Worm (Caenorhabditis elegans): Measurements from ENCODE around the gene ZK632.10.

Gene ZK632.10

ce11 chrIII:9826005-9826404 is 1.5 kb downstream of the ZK632.10 start:
- TF ChIP-seq elt-2 (tag; optimal IDR thresholded peaks at IDR 0.05) (peak; percentile 61), egl-13 (tag; optimal IDR thresholded peaks at IDR 0.05) (no peak), hpl-2 (GFP tag; optimal IDR thresholded peaks at IDR 0.05) (peak; percentile 10), lir-3 (tag; optimal IDR thresholded peaks at IDR 0.05; ENCODE audit: poor library complexity) (peak; percentile 11), isw-1 (GFP tag; IDR thresholded peaks at IDR 0.05) (no peak), unc-130 (tag; optimal IDR thresholded peaks at IDR 0.05) (peak; percentile 31), efl-1 (optimal IDR thresholded peaks at IDR 0.05) (peak; percentile 36 to 53), efl-1 (GFP tag; optimal IDR thresholded peaks at IDR 0.05 in 1 of 2) (peak; percentile 44 to 81), C04F5.9 (tag; optimal IDR thresholded peaks at IDR 0.05) (peak; percentile 12), dpl-1 (GFP tag; optimal IDR thresholded peaks at IDR 0.05) (peak; percentile 9 to 40 (median 26)), F16B12.6 (tag; optimal IDR thresholded peaks at IDR 0.05) (peak; percentile 60), nhr-20 (tag; optimal IDR thresholded peaks at IDR 0.05) (peak; percentile 71), skn-1 (tag; optimal IDR thresholded peaks at IDR 0.05) (peak; percentile 61), lin-35 (GFP tag; optimal IDR thresholded peaks at IDR 0.05) (peak; percentile 10 to 61), nhr-76 (tag; optimal IDR thresholded peaks at IDR 0.05) (no peak), pag-3 (tag; optimal IDR thresholded peaks at IDR 0.05; ENCODE audit: borderline replicate concordance, insufficient read depth) (no peak), lin-13 (GFP tag; optimal IDR thresholded peaks at IDR 0.05) (peak; percentile 62), aly-2 (tag; optimal IDR thresholded peaks at IDR 0.05) (peak; percentile 15), jun-1 (tag; optimal IDR thresholded peaks at IDR 0.05) (peak; percentile 17), ceh-82 (tag; optimal IDR thresholded peaks at IDR 0.05) (peak in 1 of 3 experiments; percentile 25), nhr-19 (GFP tag; conservative IDR thresholded peaks at IDR 0.05) (peak; percentile 48), nhr-77 (tag; optimal IDR thresholded peaks at IDR 0.05) (peak; percentile 1), grh-1 (GFP tag; IDR thresholded peaks at IDR 0.05) (0 out of 2 replicates have a peak, but pooled peaks have one; percentile 10), alr-1 (tag; optimal IDR thresholded peaks at IDR 0.05; ENCODE audit: borderline replicate concordance) (no peak), fos-1 (tag; optimal IDR thresholded peaks at IDR 0.05) (peak; percentile 41), unc-30 (tag; optimal IDR thresholded peaks at IDR 0.05) (no peak), xbp-1 (tag; optimal IDR thresholded peaks at IDR 0.05) (peak; percentile 11), lsy-2 (tag; optimal IDR thresholded peaks at IDR 0.05) (peak; percentile 65 to 81), ama-1 (optimal IDR thresholded peaks at IDR 0.05) (peak; percentile 89), nhr-237 (tag; optimal IDR thresholded peaks at IDR 0.05) (no peak), swsn-7 (tag; optimal IDR thresholded peaks at IDR 0.05) (peak; percentile 56), snu-23 (GFP tag; optimal IDR thresholded peaks at IDR 0.05) (peak; percentile 75), tbx-2 (tag; optimal IDR thresholded peaks at IDR 0.05) (peak; percentile 56), blmp-1 (tag; optimal IDR thresholded peaks at IDR 0.05) (peak; percentile 43), nhr-71 (tag; optimal IDR thresholded peaks at IDR 0.05) (peak; percentile 84), mef-2 (tag; optimal IDR thresholded peaks at IDR 0.05) (no peak), nhr-47 (tag; optimal IDR thresholded peaks at IDR 0.05) (peak; percentile 65), lin-14 (GFP tag; optimal IDR thresholded peaks at IDR 0.05) (peak; percentile 82), mdl-1 (tag; optimal IDR thresholded peaks at IDR 0.05) (peak in 1 of 2 experiments; percentile 66), nhr-90 (tag; optimal IDR thresholded peaks at IDR 0.05; ENCODE audit: poor library complexity) (peak; percentile 42), rnt-1 (tag; optimal IDR thresholded peaks at IDR 0.05) (peak; percentile 53), vab-15 (tag; optimal IDR thresholded peaks at IDR 0.05) (no peak), irx-1 (tag; optimal IDR thresholded peaks at IDR 0.05) (peak; percentile 28), mep-1 (tag; optimal IDR thresholded peaks at IDR 0.05) (peak; percentile 76), dsc-1 (tag; optimal IDR thresholded peaks at IDR 0.05) (no peak), ztf-4 (tag; optimal IDR thresholded peaks at IDR 0.05) (peak; percentile 18), nhr-85 (tag) (peak; percentile 86)
